Fruit fly (Drosophila melanogaster) whole organism, prepupa: ENCODE results near the gene CG33635.
A peak's percentile ranks its signal among the peaks of the same experiment; 100 is the strongest.

Experiments
- CG8319 ChIP-seq: fragments of 200-800 bp; sonication (Bioruptor generic); optimal IDR thresholded peaks from 3 replicates; lab custom pipeline; 2016; ENCODE audit warnings: missing biosample characterization, missing genetic modification characterization
- Ets21C ChIP-seq: fragments of 200-800 bp; sonication (Bioruptor generic); optimal IDR thresholded peaks from 3 replicates; lab custom pipeline; 2016; ENCODE audit warnings: missing biosample characterization, missing genetic modification characterization
- Sox15 ChIP-seq: fragments of 200-800 bp; sonication (Bioruptor generic); optimal IDR thresholded peaks from 3 replicates; lab custom pipeline; 2016; ENCODE audit warnings: missing biosample characterization, missing genetic modification characterization
- net ChIP-seq: fragments of 200-800 bp; sonication (Bioruptor generic); optimal IDR thresholded peaks from 3 replicates; lab custom pipeline; 2016; ENCODE audit warnings: missing biosample characterization, missing genetic modification characterization
- salr ChIP-seq, 2 experiments: fragments of 200-800 bp; sonication (Bioruptor generic); optimal IDR thresholded peaks; 3 replicates each; lab custom pipeline; 2016 to 2018; ENCODE audit warnings: missing biosample characterization in 2 of 2, missing genetic modification characterization in 2 of 2, mild to moderate bottlenecking in 1 of 2
- spab ChIP-seq: fragments of 200-800 bp; sonication (Bioruptor generic); optimal IDR thresholded peaks from 2 replicates; lab custom pipeline; 2017; ENCODE audit warnings: missing biosample characterization, mild to moderate bottlenecking, missing genetic modification characterization, missing genetic modification reagents
- svp ChIP-seq: fragments of 200-800 bp; sonication (Bioruptor generic); peaks from one replicate; lab custom pipeline; 2016; ENCODE audit warnings: missing biosample characterization, missing genetic modification characterization

DNA sequence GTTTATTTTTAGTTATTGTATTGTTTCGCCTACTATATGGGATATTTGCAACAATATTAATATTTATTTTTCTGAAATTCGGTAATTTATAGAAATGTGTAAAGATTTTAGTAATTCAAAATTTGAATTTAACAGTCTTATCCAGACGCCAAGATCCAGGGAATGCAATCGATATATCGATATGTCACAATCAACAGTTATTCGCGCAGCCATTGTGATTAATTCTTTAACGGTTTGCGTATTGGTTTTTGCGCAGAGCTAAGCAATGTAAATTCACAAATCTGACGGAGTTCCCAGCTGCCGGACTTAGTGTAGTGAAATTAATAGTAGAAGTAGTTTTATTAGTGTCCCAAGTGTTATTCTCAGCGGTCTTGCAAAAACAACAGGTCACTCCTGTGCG lies 44.0 kb downstream of the CG33635 start, which contains the start of gene ND-15:
- TF ChIP-seq salr (GFP tag; optimal IDR thresholded peaks at IDR 0.05; lab: Kevin White, UChicago) (no peak), CG8319 (GFP tag; lab: Kevin White, UChicago) (no peak), net (GFP tag; lab: Kevin White, UChicago) (no peak), svp (peak; percentile 21), spab (GFP tag; lab: Kevin White, UChicago) (no peak), Ets21C (GFP tag; lab: Kevin White, UChicago) (no peak), Sox15 (no peak)
